Worm (Caenorhabditis elegans): Measurements from ENCODE around the gene Y46D2A.2.

Y46D2A.2 gene

ce11 chrII:3337039-3337438, 14.0 kb upstream of the Y46D2A.2 start, which contains the start of gene F14D2.19:
Gene F14D2.19, minus strand, starts transcription at chrII:3337139.
- TF ChIP-seq skn-1 (tag; optimal IDR thresholded peaks at IDR 0.05): no peak
- no peak for TF ChIP-seq aly-2 (tag; optimal IDR thresholded peaks at IDR 0.05)
- no peak for TF ChIP-seq lin-13 (GFP tag; optimal IDR thresholded peaks at IDR 0.05)
- TF ChIP-seq peb-1 (tag; optimal IDR thresholded peaks at IDR 0.05): no peak
- TF ChIP-seq ama-1 (optimal IDR thresholded peaks at IDR 0.05): no peak
- TF ChIP-seq elt-3 (tag; optimal IDR thresholded peaks at IDR 0.05): no peak
- no peak for TF ChIP-seq sem-4 (tag; optimal IDR thresholded peaks at IDR 0.05)
- TF ChIP-seq mdl-1 (tag; optimal IDR thresholded peaks at IDR 0.05): no peak
- TF ChIP-seq lin-39 (tag; optimal IDR thresholded peaks at IDR 0.05): no peak
- no peak for TF ChIP-seq unc-55 (GFP tag; optimal IDR thresholded peaks at IDR 0.05)
- TF ChIP-seq nhr-10 (tag; optimal IDR thresholded peaks at IDR 0.05): no peak
- no peak for TF ChIP-seq nhr-21 (tag; optimal IDR thresholded peaks at IDR 0.05)
- no peak for TF ChIP-seq blmp-1 (tag; optimal IDR thresholded peaks at IDR 0.05; ENCODE audit: insufficient read depth)

ce11 chrII:3332039-3332438, 9.0 kb upstream of the Y46D2A.2 start, which contains the start of gene irld-27:
Gene irld-27, plus strand, starts transcription at chrII:3332339.
- no peak for TF ChIP-seq unc-39 (tag; optimal IDR thresholded peaks at IDR 0.05)
- TF ChIP-seq elt-1 (tag; optimal IDR thresholded peaks at IDR 0.05): no peak
- TF ChIP-seq lin-39 (tag; optimal IDR thresholded peaks at IDR 0.05): no peak
- no peak for TF ChIP-seq aly-2 (tag; optimal IDR thresholded peaks at IDR 0.05)

- no peak for TF ChIP-seq elt-3 (tag; optimal IDR thresholded peaks at IDR 0.05)
- no peak for TF ChIP-seq lin-11 (tag; optimal IDR thresholded peaks at IDR 0.05)
- TF ChIP-seq nhr-21 (tag; optimal IDR thresholded peaks at IDR 0.05): no peak
- no peak for TF ChIP-seq nhr-25 (tag; optimal IDR thresholded peaks at IDR 0.05)
- TF ChIP-seq sem-4 (tag; optimal IDR thresholded peaks at IDR 0.05): no peak
- no peak for TF ChIP-seq mbf-1 (tag; optimal IDR thresholded peaks at IDR 0.05)
- no peak for TF ChIP-seq fos-1 (tag; optimal IDR thresholded peaks at IDR 0.05)
These were observed 4.0 kb upstream of the Y46D2A.2 start, which contains the start of gene Y46D2A.3 for ce11 chrII:3327104-3327503. Gene Y46D2A.3, minus strand, starts transcription at chrII:3327204.

- TF ChIP-seq mbf-1 (tag; optimal IDR thresholded peaks at IDR 0.05): no peak
- TF ChIP-seq nhr-129 (tag; optimal IDR thresholded peaks at IDR 0.05): no peak
- TF ChIP-seq egl-27 (tag; optimal IDR thresholded peaks at IDR 0.05): no peak
- no peak for TF ChIP-seq mdl-1 (tag; optimal IDR thresholded peaks at IDR 0.05)
- TF ChIP-seq alr-1 (tag; optimal IDR thresholded peaks at IDR 0.05): no peak
- no peak for TF ChIP-seq unc-62 (GFP tag; optimal IDR thresholded peaks at IDR 0.05)
- no peak for TF ChIP-seq ceh-82 (tag; optimal IDR thresholded peaks at IDR 0.05)
- no peak for TF ChIP-seq crh-2 (tag; optimal IDR thresholded peaks at IDR 0.05)
- no peak for TF ChIP-seq elt-3 (tag; optimal IDR thresholded peaks at IDR 0.05)
- no peak for TF ChIP-seq nhr-77 (tag; optimal IDR thresholded peaks at IDR 0.05)
- no peak for TF ChIP-seq nhr-23 (tag; optimal IDR thresholded peaks at IDR 0.05)
- TF ChIP-seq fos-1 (tag; optimal IDR thresholded peaks at IDR 0.05): no peak
These were observed 822 bp downstream of the Y46D2A.2 start, which contains the start of gene Y46D2A.1 for ce11 chrII:3322257-3322656. Gene Y46D2A.1, plus strand, starts transcription at chrII:3322557.

- no peak for TF ChIP-seq skn-1 (tag; optimal IDR thresholded peaks at IDR 0.05)
- peak; percentile 0 for TF ChIP-seq sma-9 (GFP tag; optimal IDR thresholded peaks at IDR 0.05)
- no peak for TF ChIP-seq sma-9 (tag; optimal IDR thresholded peaks at IDR 0.05)
These were observed 4.2 kb downstream of the Y46D2A.2 start for ce11 chrII:3318839-3319238.

- TF ChIP-seq elt-1 (tag; optimal IDR thresholded peaks at IDR 0.05) (no peak), fos-1 (tag; optimal IDR thresholded peaks at IDR 0.05) (no peak), Y55F3AM.14 (GFP tag; optimal IDR thresholded peaks at IDR 0.05) (no peak), blmp-1 (tag; optimal IDR thresholded peaks at IDR 0.05; ENCODE audit: insufficient read depth) (no peak), lin-11 (tag; optimal IDR thresholded peaks at IDR 0.05) (no peak), ztf-11 (tag; optimal IDR thresholded peaks at IDR 0.05) (no peak), unc-55 (GFP tag; optimal IDR thresholded peaks at IDR 0.05) (no peak), sem-4 (tag; optimal IDR thresholded peaks at IDR 0.05) (no peak), nhr-23 (tag; optimal IDR thresholded peaks at IDR 0.05) (no peak), mab-5 (tag; optimal IDR thresholded peaks at IDR 0.05) (no peak), R02D3.7 (tag; optimal IDR thresholded peaks at IDR 0.05) (no peak), unc-62 (GFP tag; optimal IDR thresholded peaks at IDR 0.05) (no peak), mdl-1 (tag; optimal IDR thresholded peaks at IDR 0.05) (no peak), egl-27 (tag; optimal IDR thresholded peaks at IDR 0.05) (no peak), nhr-6 (tag; optimal IDR thresholded peaks at IDR 0.05) (no peak)
These were observed 9.6 kb downstream of the Y46D2A.2 start, which contains the start of gene F39E9.6 for ce11 chrII:3313442-3313841. Gene F39E9.6, minus strand, starts transcription at chrII:3313542.
